Worm (Caenorhabditis elegans): ENCODE data around the gene C15B12.8.

DNA sequence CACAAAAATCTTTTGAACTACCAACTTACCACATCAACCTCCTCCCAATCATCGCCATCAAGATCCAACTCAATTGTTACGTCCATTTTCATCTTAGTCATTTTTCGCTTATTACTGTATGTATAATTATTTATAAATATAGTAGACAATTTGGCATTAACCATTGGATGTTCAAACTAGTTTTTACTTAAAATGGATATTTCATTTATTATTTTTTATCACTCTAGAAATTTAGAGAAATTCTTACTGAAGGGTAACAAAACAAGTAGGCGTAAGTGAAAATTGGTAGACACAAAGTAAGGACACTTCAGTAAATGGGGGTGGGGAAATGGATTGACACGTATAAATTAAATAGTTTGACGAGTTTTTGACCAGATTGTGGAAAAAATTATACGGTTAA lies 25.7 kb downstream of the C15B12.8 start, which contains the start of gene actl-1:
- TF ChIP-seq klf-2 (GFP tag; conservative IDR thresholded peaks at IDR 0.05) = no peak
- TF ChIP-seq tab-1 (GFP tag; IDR thresholded peaks at IDR 0.05) = no peak
